Fruit fly (Drosophila melanogaster) S2 (cell line): ENCODE data around the gene glu.

ENCODE experiments used
- CG8478 ChIP-seq: fragments of >200 bp; optimal IDR thresholded peaks from 2 replicates; lab custom pipeline; 2018
- CTCF ChIP-seq, 2 experiments: fragments of >200 bp; optimal IDR thresholded peaks; 2 replicates each; lab custom pipeline; 2018

- TF ChIP-seq CTCF (optimal IDR thresholded peaks at IDR 0.05; lab: Kevin White, UChicago) (no peak), CG8478 (lab: Kevin White, UChicago) (no peak)
Observed at dm6 chr2L:16690619-16690908, 47.6 kb downstream of the glu start.
